Fruit fly (Drosophila melanogaster): ENCODE results near the gene XNP.

dm6 chr3R:25490375-25490774 lies 7.7 kb upstream of the XNP start:
- TF ChIP-seq CG8478 (optimal IDR thresholded peaks at IDR 0.05) (no peak), CTCF (optimal IDR thresholded peaks at IDR 0.05) (no peak)

All from S2 (cell line).